Worm (Caenorhabditis elegans): Measurements from ENCODE around the gene Y71G10AR.4.

Y71G10AR.4 gene

DNA sequence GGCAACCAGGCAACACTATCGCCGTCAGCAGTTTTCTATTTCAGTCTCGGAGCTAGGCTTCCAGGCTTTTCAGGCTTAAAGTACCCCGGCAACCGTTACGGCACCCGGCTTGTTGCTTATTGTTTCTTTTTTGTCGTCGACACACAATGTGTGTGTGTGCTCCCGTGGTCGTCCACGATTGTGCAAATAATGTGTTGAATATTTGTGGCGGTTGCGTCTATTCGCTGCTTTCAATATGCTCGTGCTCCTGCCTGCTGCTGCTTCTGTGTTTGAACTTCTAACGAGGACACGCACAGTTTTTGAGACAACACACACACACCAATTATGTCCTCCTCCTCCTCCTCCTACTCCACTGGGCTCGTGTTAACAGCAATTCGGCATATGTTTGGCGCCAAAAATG, 22.5 kb downstream of the Y71G10AR.4 start:
- TF ChIP-seq nhr-77 (tag; optimal IDR thresholded peaks at IDR 0.05) (no peak), pqm-1 (tag; optimal IDR thresholded peaks at IDR 0.05) (peak; percentile 11), jun-1 (tag; optimal IDR thresholded peaks at IDR 0.05) (no peak), dmd-6 (GFP tag; IDR thresholded peaks at IDR 0.05) (no peak), hlh-30 (tag; optimal IDR thresholded peaks at IDR 0.05; ENCODE audit: insufficient read depth) (peak; percentile 54), nhr-28 (tag; optimal IDR thresholded peaks at IDR 0.05) (peak; percentile 41), tra-1 (GFP tag; IDR thresholded peaks at IDR 0.05) (no peak), nhr-11 (tag; optimal IDR thresholded peaks at IDR 0.05) (no peak), T20F7.1 (GFP tag; optimal IDR thresholded peaks at IDR 0.05) (no peak), lsy-2 (tag; optimal IDR thresholded peaks at IDR 0.05) (no peak), daf-16 (GFP tag; optimal IDR thresholded peaks at IDR 0.05) (no peak), daf-16 (tag; optimal IDR thresholded peaks at IDR 0.05) (peak; percentile 42), lin-15B (tag; optimal IDR thresholded peaks at IDR 0.05) (no peak), hlh-11 (tag; optimal IDR thresholded peaks at IDR 0.05) (peak; percentile 5), madf-9 (GFP tag; conservative IDR thresholded peaks at IDR 0.05) (no peak), ceh-82 (tag; optimal IDR thresholded peaks at IDR 0.05) (no peak), mdl-1 (tag; optimal IDR thresholded peaks at IDR 0.05) (no peak), nhr-42 (GFP tag; IDR thresholded peaks at IDR 0.05) (no peak), hmg-1.1 (GFP tag; IDR thresholded peaks at IDR 0.05) (no peak), lin-13 (GFP tag; optimal IDR thresholded peaks at IDR 0.05) (no peak), zip-2 (tag; optimal IDR thresholded peaks at IDR 0.05) (no peak), mdt-29 (GFP tag; IDR thresholded peaks at IDR 0.05) (no peak), nhr-41 (GFP tag; IDR thresholded peaks at IDR 0.05) (no peak), nhr-10 (tag; optimal IDR thresholded peaks at IDR 0.05) (no peak), zfp-3 (GFP tag; conservative IDR thresholded peaks at IDR 0.05) (no peak), ceh-32 (tag; optimal IDR thresholded peaks at IDR 0.05; ENCODE audit: poor library complexity) (no peak), daf-12 (tag; optimal IDR thresholded peaks at IDR 0.05) (no peak), dmd-9 (GFP tag; IDR thresholded peaks at IDR 0.05) (no peak)

- no peak for TF ChIP-seq R02D3.7 (tag; optimal IDR thresholded peaks at IDR 0.05)
- TF ChIP-seq aha-1 (tag), result peak; percentile 65
These were observed 23.7 kb downstream of the Y71G10AR.4 start, which contains the start of gene fnip-2 for ce11 chrIV:2222528-2222927. Gene fnip-2, plus strand, starts transcription at chrIV:2222828.

- TF ChIP-seq lin-38 (GFP tag; IDR thresholded peaks at IDR 0.05), result peak; percentile 33; the same call in 1 of the 2 replicates
- no peak for TF ChIP-seq sdz-12 (GFP tag; optimal IDR thresholded peaks at IDR 0.05)
These were observed 24.3 kb downstream of the Y71G10AR.4 start for ce11 chrIV:2223144-2223543.

- TF ChIP-seq egl-43 (GFP tag; IDR thresholded peaks at IDR 0.05), result 0 out of 2 replicates have a peak, but pooled peaks have one; percentile 54
- no peak for TF ChIP-seq daf-8 (GFP tag; IDR thresholded peaks at IDR 0.05)
- TF ChIP-seq set-16 (GFP tag; IDR thresholded peaks at IDR 0.05), result peak; percentile 23; the same call in 1 of the 2 replicates
- peak; percentile 48 for TF ChIP-seq sdz-12 (GFP tag; optimal IDR thresholded peaks at IDR 0.05)
These were observed 24.8 kb downstream of the Y71G10AR.4 start for ce11 chrIV:2223685-2224084.

- TF ChIP-seq F10B5.3 (tag; optimal IDR thresholded peaks at IDR 0.05), result no peak
- no peak for TF ChIP-seq Y5F2A.4 (GFP tag; optimal IDR thresholded peaks at IDR 0.05)
- no peak for TF ChIP-seq nhr-237 (tag; optimal IDR thresholded peaks at IDR 0.05)
- TF ChIP-seq zip-11 (GFP tag; IDR thresholded peaks at IDR 0.05), result no peak
- TF ChIP-seq Y105C5A.15 (GFP tag; IDR thresholded peaks at IDR 0.05), result no peak
- TF ChIP-seq ZK337.2 (GFP tag; IDR thresholded peaks at IDR 0.05), result no peak
- no peak for TF ChIP-seq vab-7 (GFP tag; IDR thresholded peaks at IDR 0.05)
- no peak for TF ChIP-seq aha-1 (tag)
- TF ChIP-seq lin-39 (tag; optimal IDR thresholded peaks at IDR 0.05), result no peak
- TF ChIP-seq ztf-11 (tag; optimal IDR thresholded peaks at IDR 0.05), result no peak
- TF ChIP-seq mdl-1 (tag; optimal IDR thresholded peaks at IDR 0.05), result no peak
- no peak for TF ChIP-seq lsy-2 (tag; optimal IDR thresholded peaks at IDR 0.05)
- TF ChIP-seq nhr-76 (tag; optimal IDR thresholded peaks at IDR 0.05), result no peak
- TF ChIP-seq pha-4 (GFP tag; IDR thresholded peaks at IDR 0.05), result no peak
- no peak for TF ChIP-seq pha-4 (tag; optimal IDR thresholded peaks at IDR 0.05)
- no peak for TF ChIP-seq zip-2 (tag; optimal IDR thresholded peaks at IDR 0.05)
- TF ChIP-seq lir-3 (tag; optimal IDR thresholded peaks at IDR 0.05), result no peak
These were observed 29.8 kb downstream of the Y71G10AR.4 start for ce11 chrIV:2228678-2229077.
